Fruit fly (Drosophila melanogaster): Measurements from ENCODE around the gene CG15172.

CG15172 gene

DNA sequence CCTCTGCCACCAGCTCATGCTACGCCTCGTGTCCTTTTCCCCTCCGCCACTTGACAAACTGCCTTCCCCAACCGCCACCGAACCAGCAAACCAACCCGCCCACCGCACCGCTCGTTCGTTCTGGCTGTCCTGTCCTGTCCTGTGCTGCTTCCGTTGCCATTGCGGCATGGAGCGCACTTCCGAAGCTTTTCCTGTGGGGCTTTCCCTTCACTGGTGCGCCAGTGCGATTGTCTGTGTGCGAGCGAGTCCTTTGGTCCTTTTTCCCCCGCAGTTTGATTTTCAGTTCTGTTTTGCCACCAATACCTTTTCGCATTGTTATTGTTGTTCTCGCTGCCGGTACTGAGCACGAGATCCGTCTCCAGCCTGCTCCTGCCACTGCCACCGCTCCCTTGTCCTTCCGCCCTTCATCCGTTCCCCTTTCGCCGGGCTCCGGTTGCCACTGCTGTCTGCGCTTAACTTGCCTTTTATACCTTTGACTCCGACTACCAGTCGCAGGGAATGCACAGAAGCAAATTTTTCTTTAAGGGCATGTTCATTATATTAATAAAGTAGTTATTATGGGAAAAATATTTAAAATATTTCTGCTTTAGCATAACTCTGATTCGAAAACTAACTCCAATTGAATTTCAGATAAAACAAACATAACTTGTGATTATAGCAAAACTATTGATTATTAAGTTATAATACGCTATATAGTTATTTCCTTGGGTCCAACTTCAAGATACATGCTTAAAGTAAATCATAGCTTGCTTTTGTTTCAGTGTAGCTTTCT is 1.9 kb downstream of the CG15172 start (continued):
- TF ChIP-seq HHEX (GFP tag; optimal IDR thresholded peaks at IDR 0.05), result peak; percentile 78
- no peak for TF ChIP-seq Dad (GFP tag; optimal IDR thresholded peaks at IDR 0.05)
- TF ChIP-seq ranshi (GFP tag; IDR thresholded peaks at IDR 0.05), result 0 out of 2 replicates have a peak, but pooled peaks have one; percentile 6
- TF ChIP-seq CG11696 (GFP tag; IDR thresholded peaks at IDR 0.05), result no peak
- no peak for TF ChIP-seq Ets97D (GFP tag; optimal IDR thresholded peaks at IDR 0.05)
- TF ChIP-seq CG4424 (GFP tag; optimal IDR thresholded peaks at IDR 0.05), result peak; percentile 43
- TF ChIP-seq Med (GFP tag), result peak; percentile 67
- TF ChIP-seq mld (GFP tag; IDR thresholded peaks at IDR 0.05; ENCODE audit: partially characterized antibody), result no peak
- TF ChIP-seq jing (GFP tag; optimal IDR thresholded peaks at IDR 0.05), result peak; percentile 41
- peak; percentile 19 for TF ChIP-seq CG8281 (tag; optimal IDR thresholded peaks at IDR 0.05)
- TF ChIP-seq dm (GFP tag; optimal IDR thresholded peaks at IDR 0.05), result no peak
- no peak for TF ChIP-seq CG10565 (GFP tag; optimal IDR thresholded peaks at IDR 0.05)
- peak; percentile 35 for TF ChIP-seq CG12942 (GFP tag; optimal IDR thresholded peaks at IDR 0.05)
- no peak for TF ChIP-seq CG9609 (GFP tag; optimal IDR thresholded peaks at IDR 0.05)
- TF ChIP-seq gsb (GFP tag; IDR thresholded peaks at IDR 0.05), result no peak
- peak; percentile 89 for TF ChIP-seq Fer1 (GFP tag; optimal IDR thresholded peaks at IDR 0.05)
- no peak for TF ChIP-seq Atf3 (GFP tag; optimal IDR thresholded peaks at IDR 0.05)
- TF ChIP-seq CG15011 (GFP tag; optimal IDR thresholded peaks at IDR 0.05), result peak; percentile 48
- TF ChIP-seq CG2120 (GFP tag; optimal IDR thresholded peaks at IDR 0.05), result peak; percentile 75
- no peak for TF ChIP-seq CG4617 (GFP tag; optimal IDR thresholded peaks at IDR 0.05; ENCODE audit: borderline replicate concordance)
- TF ChIP-seq CG5180 (GFP tag; optimal IDR thresholded peaks at IDR 0.05), result peak; percentile 58
- peak; percentile 67 for TF ChIP-seq sug (tag; optimal IDR thresholded peaks at IDR 0.05)
- TF ChIP-seq zen (tag; optimal IDR thresholded peaks at IDR 0.05), result no peak
- TF ChIP-seq Deaf1 (tag; optimal IDR thresholded peaks at IDR 0.05), result peak; percentile 54
- TF ChIP-seq pum (GFP tag; optimal IDR thresholded peaks at IDR 0.05), result peak; percentile 17
- peak; percentile 66 for TF ChIP-seq Nf-YC (tag; optimal IDR thresholded peaks at IDR 0.05)
- no peak for TF ChIP-seq Taf1 (GFP tag; IDR thresholded peaks at IDR 0.05)
- TF ChIP-seq nerfin-1 (tag; optimal IDR thresholded peaks at IDR 0.05), result peak; percentile 63
- peak; percentile 38 for TF ChIP-seq ewg (GFP tag; optimal IDR thresholded peaks at IDR 0.05)
- TF ChIP-seq Meics (GFP tag; optimal IDR thresholded peaks at IDR 0.05), result peak; percentile 86
- TF ChIP-seq kni (GFP tag; optimal IDR thresholded peaks at IDR 0.05), result no peak
- TF ChIP-seq CG17802 (tag; optimal IDR thresholded peaks at IDR 0.05), result peak; percentile 14
- TF ChIP-seq Kr (GFP tag; optimal IDR thresholded peaks at IDR 0.05), result no peak
- TF ChIP-seq CG3838 (GFP tag; optimal IDR thresholded peaks at IDR 0.05), result no peak
- no peak for TF ChIP-seq CG42726 (GFP tag; IDR thresholded peaks at IDR 0.05; ENCODE audit: partially characterized antibody)
- peak; percentile 10; the same call in 1 of the 3 replicates for TF ChIP-seq CG11093 (GFP tag; IDR thresholded peaks at IDR 0.05)
- peak; percentile 70 for TF ChIP-seq CG6765 (GFP tag; optimal IDR thresholded peaks at IDR 0.05)
- TF ChIP-seq Hr51 (GFP tag; optimal IDR thresholded peaks at IDR 0.05), result peak in 1 of 2 experiments; percentile 86
- no peak for TF ChIP-seq Elba2 (GFP tag; optimal IDR thresholded peaks at IDR 0.05)
- TF ChIP-seq MESR4 (GFP tag; optimal IDR thresholded peaks at IDR 0.05), result no peak
- TF ChIP-seq CG12391 (tag; optimal IDR thresholded peaks at IDR 0.05), result peak; percentile 72
- no peak for TF ChIP-seq CG3726 (GFP tag; IDR thresholded peaks at IDR 0.05)
- TF ChIP-seq ara (GFP tag; IDR thresholded peaks at IDR 0.05), result 0 out of 2 replicates have a peak, but pooled peaks have one; percentile 14
- TF ChIP-seq CG11695 (GFP tag; IDR thresholded peaks at IDR 0.05), result peak; percentile 66
- TF ChIP-seq CG13123 (GFP tag; optimal IDR thresholded peaks at IDR 0.05), result no peak
- peak; percentile 38 for TF ChIP-seq psq (GFP tag; optimal IDR thresholded peaks at IDR 0.05)
- TF ChIP-seq mirr (GFP tag; optimal IDR thresholded peaks at IDR 0.05), result peak; percentile 62
- TF ChIP-seq E2f1 (GFP tag; IDR thresholded peaks at IDR 0.05), result peak; percentile 7; the same call in 1 of the 2 replicates
- TF ChIP-seq CG13424 (tag; optimal IDR thresholded peaks at IDR 0.05), result peak; percentile 87
